Worm (Caenorhabditis elegans) whole organism, L4/young adult: ENCODE results near the gene mks-3.
A peak's percentile ranks its signal among the peaks of the same experiment; 100 is the strongest.

Experiments used
- W03F9.2 ChIP-seq: fragments of 150-350 bp; optimal IDR thresholded peaks from 2 replicates; lab custom pipeline; 2014; ENCODE audit warnings: missing biosample characterization, missing genetic modification characterization
- dao-5 ChIP-seq: sonication (generic microtip); optimal IDR thresholded peaks from 2 replicates; lab custom pipeline; 2016; ENCODE audit warnings: missing genotype, missing genetic modification characterization, moderate library complexity, missing compliant biosample characterization
- him-1 ChIP-seq: sonication (generic microtip); optimal IDR thresholded peaks from 2 replicates; lab custom pipeline; 2016; ENCODE audit warnings: missing genotype, missing genetic modification reagents, missing genetic modification characterization, missing compliant biosample characterization

Gene mks-3

DNA sequence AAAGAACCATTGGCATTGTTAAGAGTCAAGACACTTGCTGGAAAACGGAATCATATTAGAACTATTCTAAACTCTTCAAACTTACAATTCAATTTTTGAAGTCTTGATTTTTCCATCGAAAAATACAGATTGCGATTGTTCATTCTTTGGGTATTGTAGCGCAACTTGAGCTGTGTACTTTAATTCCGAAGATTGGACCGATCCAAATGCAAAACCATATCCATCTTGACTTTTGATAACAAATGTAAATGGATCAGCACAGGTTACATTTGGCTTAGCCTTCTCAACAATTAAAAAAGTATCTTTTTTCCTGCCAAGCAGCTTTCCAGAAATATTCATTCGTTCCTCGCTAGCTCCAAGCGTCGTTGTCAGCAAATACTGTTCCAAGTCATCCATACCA, 22.6 kb downstream of the mks-3 start:
- TF ChIP-seq W03F9.2, result no peak
- TF ChIP-seq dao-5 (tag; lab: Kevin White, UChicago), result no peak
- no peak for TF ChIP-seq him-1 (tag; lab: Kevin White, UChicago)

ce11 chrII:7558864-7559263, 24.6 kb downstream of the mks-3 start:
- TF ChIP-seq him-1 (tag; lab: Kevin White, UChicago) (no peak), W03F9.2 (no peak), dao-5 (tag; lab: Kevin White, UChicago) (no peak)

ce11 chrII:7557981-7558380, 25.5 kb downstream of the mks-3 start:
- TF ChIP-seq W03F9.2 (no peak), dao-5 (tag; lab: Kevin White, UChicago) (no peak), him-1 (tag; lab: Kevin White, UChicago) (no peak)

DNA sequence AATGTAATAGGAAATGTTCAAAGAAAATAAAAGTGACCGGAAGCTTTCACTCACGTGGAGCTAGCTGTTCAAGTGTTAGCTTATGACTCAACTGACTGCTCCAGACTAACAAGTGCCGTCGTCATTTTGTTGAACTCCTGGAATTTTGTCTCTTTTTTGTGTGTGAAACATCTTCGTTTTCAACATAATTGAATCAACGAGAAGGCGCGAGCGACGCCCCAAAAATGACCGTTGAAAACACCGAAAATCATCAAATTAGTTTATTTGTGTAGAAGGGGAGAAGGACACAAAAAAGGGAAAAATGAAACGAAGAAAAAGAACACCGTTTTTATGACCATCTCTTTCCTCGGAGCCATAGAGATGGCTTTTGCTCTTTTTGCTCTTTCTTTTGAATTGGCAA, 28.0 kb downstream of the mks-3 start, which contains the start of gene ZK1290.14:
TSS of gene ZK1290.14 (minus strand) at position 139 of the 400 bp plus-strand sequence.
- TF ChIP-seq dao-5 (tag; lab: Kevin White, UChicago) (no peak), W03F9.2 (no peak), him-1 (tag; lab: Kevin White, UChicago) (no peak)

DNA sequence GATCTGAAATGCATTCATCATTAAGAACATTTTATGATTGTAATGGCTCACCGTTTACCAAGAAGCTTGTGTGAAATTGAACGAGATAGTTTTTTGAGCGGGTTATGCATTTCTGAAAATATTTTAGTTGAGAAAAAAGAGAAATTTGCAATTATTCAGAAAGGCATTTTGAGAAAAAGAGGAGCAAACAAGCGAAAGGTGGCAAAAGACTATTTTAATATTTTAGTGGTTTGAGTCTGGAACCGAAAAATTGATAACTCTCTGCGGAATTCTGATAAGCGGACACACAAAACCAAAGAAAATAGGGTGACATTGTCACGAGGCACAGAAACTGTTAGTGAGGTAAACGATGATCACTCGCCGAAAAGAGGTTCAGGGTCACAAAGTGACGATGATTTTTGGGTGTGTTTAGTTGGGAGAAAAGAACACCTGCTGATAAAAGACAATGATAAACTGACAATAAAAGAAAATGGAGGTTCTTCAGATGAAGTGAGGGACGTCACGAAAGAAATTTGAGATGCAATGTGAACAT, 28.7 kb downstream of the mks-3 start:
- no peak for TF ChIP-seq him-1 (tag; lab: Kevin White, UChicago)
- TF ChIP-seq W03F9.2, result peak; percentile 11

DNA sequence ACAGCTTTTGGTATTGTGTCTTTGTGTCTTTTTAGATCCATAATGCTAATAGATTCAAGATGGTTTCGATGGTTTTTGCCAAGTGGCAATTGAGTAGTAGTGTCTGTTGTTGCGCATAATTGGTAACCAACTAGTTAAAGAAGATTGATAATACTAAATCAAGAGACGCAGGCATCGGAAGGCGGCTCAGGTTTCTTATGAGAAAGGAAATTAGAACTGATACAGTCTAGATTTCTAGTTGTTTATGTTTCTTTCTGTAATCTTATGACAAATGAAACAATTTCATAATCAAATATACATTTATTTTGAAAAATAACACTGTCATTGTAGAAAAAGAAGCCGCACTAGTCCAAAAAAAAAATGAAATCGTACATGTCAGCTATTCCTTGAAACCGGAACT, 29.6 kb downstream of the mks-3 start, which contains the start of gene ZK1290.10:
TSS of gene ZK1290.10 (minus strand) at position 101 of the 400 bp plus-strand sequence.
- TF ChIP-seq dao-5 (tag; lab: Kevin White, UChicago) (no peak), W03F9.2 (no peak), him-1 (tag; lab: Kevin White, UChicago) (no peak)

DNA sequence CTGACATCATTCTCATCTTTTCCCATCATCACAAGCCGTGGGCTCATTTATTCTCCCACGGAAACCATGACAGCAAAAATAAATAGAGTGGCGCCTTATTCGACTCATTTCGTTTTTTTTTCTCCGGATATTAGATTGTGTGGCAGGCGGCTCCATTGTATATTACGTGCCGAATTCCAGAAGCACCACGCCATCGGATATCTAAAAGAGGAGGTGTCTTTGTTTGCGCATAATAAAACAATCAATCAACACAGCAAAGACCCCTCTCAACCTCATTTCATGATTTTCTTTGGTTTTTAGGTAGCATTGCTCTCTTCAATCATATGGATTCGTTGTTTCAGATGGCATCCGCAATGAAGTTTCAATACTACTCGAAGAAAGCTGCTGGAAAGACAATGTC, 34.4 kb downstream of the mks-3 start, which contains the start of gene tph-1:
TSS of gene tph-1 (plus strand) at position 301 of the 400 bp plus-strand sequence.
- TF ChIP-seq dao-5 (tag; lab: Kevin White, UChicago), result no peak
- TF ChIP-seq him-1 (tag; lab: Kevin White, UChicago), result no peak
- TF ChIP-seq W03F9.2, result no peak

DNA sequence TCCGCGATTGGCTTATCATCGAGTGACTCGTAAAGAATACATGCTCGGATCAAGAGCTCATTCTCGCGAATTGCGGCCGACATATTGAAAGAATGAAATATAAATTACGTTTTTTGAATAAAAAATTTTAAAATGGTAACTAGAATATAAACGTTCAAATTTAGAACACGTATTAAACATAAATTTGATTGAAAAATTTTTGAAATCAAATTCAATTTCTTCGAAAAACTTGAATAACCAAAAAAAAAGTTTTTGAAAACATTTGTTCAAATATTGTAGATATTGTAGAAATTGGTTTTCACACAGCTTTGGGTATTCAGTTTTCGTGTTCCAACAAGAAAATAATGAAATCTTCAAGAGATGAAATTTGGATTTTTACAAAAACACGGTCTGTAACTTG, 35.4 kb downstream of the mks-3 start, which contains the start of gene fbxa-224:
TSS of gene fbxa-224 (minus strand) at position 101 of the 400 bp plus-strand sequence.
- TF ChIP-seq W03F9.2, result no peak

- TF ChIP-seq W03F9.2, result no peak
- TF ChIP-seq dao-5 (tag; lab: Kevin White, UChicago), result no peak
Measured at ce11 chrII:7547269-7547668, 36.2 kb downstream of the mks-3 start.

- TF ChIP-seq him-1 (tag; lab: Kevin White, UChicago) (no peak), W03F9.2 (no peak), dao-5 (tag; lab: Kevin White, UChicago) (no peak)
Measured at ce11 chrII:7545364-7545763, 38.1 kb downstream of the mks-3 start.

DNA sequence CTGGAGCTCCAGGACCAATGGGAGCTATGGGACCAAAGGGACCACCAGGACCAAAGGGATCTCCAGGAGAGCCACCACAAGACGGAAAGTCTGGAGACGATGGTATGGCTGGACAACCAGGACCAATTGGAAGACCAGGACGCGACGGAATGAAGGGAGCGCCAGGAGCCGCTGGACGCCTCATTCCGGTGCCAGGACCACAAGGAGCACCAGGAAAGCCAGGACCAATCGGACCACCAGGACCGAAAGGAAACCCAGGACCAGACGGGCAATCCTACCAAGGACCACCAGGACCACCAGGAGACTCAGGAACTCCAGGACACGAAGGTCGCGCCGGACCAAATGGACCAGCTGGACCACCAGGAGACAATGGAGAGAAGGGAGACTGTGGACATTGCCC, 38.7 kb downstream of the mks-3 start:
- TF ChIP-seq W03F9.2 (no peak), dao-5 (tag; lab: Kevin White, UChicago) (no peak), him-1 (tag; lab: Kevin White, UChicago) (no peak)

ce11 chrII:7543808-7544207, 39.6 kb downstream of the mks-3 start, which contains the start of gene rol-8:
Gene rol-8 (plus strand): TSS chrII:7544108.
- no peak for TF ChIP-seq dao-5 (tag; lab: Kevin White, UChicago)
- TF ChIP-seq him-1 (tag; lab: Kevin White, UChicago), result no peak
- TF ChIP-seq W03F9.2, result no peak

DNA sequence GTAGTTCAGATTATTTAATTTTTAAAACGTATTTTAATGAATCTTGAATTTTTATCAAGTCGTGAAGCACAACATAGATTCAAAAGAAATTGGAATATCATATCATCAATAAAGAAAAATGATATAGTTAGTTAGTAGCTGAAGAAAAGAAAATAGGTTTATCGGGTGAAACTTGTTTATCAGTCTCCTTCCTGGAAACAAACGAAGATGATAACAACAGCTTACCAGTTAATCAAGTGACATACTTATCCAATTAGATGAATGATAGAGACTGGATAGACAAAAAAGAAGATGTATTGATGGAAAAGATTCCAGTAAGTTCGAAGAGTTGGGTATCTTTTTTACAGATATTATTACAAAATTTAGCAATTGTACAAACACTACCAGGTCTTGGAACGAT, 40.5 kb downstream of the mks-3 start:
- no peak for TF ChIP-seq W03F9.2
- TF ChIP-seq him-1 (tag; lab: Kevin White, UChicago), result no peak
- TF ChIP-seq dao-5 (tag; lab: Kevin White, UChicago), result no peak

ce11 chrII:7537603-7538230, 45.7 kb downstream of the mks-3 start, which contains the start of gene nfi-1:
Gene nfi-1 (plus strand): TSS chrII:7538180.
- TF ChIP-seq dao-5 (tag; lab: Kevin White, UChicago), result no peak
- TF ChIP-seq W03F9.2, result no peak
- TF ChIP-seq him-1 (tag; lab: Kevin White, UChicago), result no peak

- no peak for TF ChIP-seq him-1 (tag; lab: Kevin White, UChicago)
- no peak for TF ChIP-seq dao-5 (tag; lab: Kevin White, UChicago)
Measured at ce11 chrII:7534934-7535333, 48.5 kb downstream of the mks-3 start, which contains the start of gene ZK1290.13. Gene ZK1290.13 (plus strand): TSS chrII:7535006.
